Worm (Caenorhabditis elegans) whole organism, early embryonic: ENCODE measurements around the gene K04C2.7.

Source experiments
- F13C5.2 ChIP-seq: sonication (generic microtip); optimal IDR thresholded peaks from 2 replicates; lab custom pipeline; 2017; ENCODE audit warnings: mild to moderate bottlenecking, missing genetic modification characterization, inconsistent platforms, missing compliant biosample characterization
- aly-1 ChIP-seq: sonication (generic microtip); optimal IDR thresholded peaks from 2 replicates; lab custom pipeline; 2016; ENCODE audit warnings: missing genetic modification characterization, missing compliant biosample characterization
- ama-1 ChIP-seq: fragments of 150-350 bp; optimal IDR thresholded peaks from 2 replicates; lab custom pipeline; 2014
- ceh-13 ChIP-seq: fragments of 200-800 bp; sonication (Bioruptor generic); optimal IDR thresholded peaks from 2 replicates; lab custom pipeline; 2018; ENCODE audit warnings: mild to moderate bottlenecking, missing genetic modification characterization, missing compliant biosample characterization
- ceh-36 ChIP-seq: sonication (generic microtip); optimal IDR thresholded peaks from 2 replicates; lab custom pipeline; 2016; ENCODE audit warnings: missing genetic modification characterization, inconsistent platforms, missing compliant biosample characterization
- ets-7 ChIP-seq: sonication (generic microtip); optimal IDR thresholded peaks from 2 replicates; lab custom pipeline; 2016; ENCODE audit warnings: missing genotype, missing genetic modification characterization, missing compliant biosample characterization
- flt-1 ChIP-seq: fragments of 200-800 bp; sonication (Bioruptor generic); IDR thresholded peaks from 2 replicates; pipeline ENCODE4 v1.3.6; 2022; ENCODE audit warnings: missing genetic modification characterization, missing compliant biosample characterization
- hmbx-1 ChIP-seq: sonication (generic microtip); optimal IDR thresholded peaks from 2 replicates; lab custom pipeline; 2016; ENCODE audit warnings: mild to moderate bottlenecking, missing genetic modification characterization, missing compliant biosample characterization
- hnd-1 ChIP-seq: sonication (generic microtip); optimal IDR thresholded peaks from 2 replicates; lab custom pipeline; 2016; ENCODE audit warnings: missing genetic modification characterization, missing compliant biosample characterization
- scrt-1 ChIP-seq: fragments of 200-800 bp; sonication (Bioruptor generic); IDR thresholded peaks from 2 replicates; pipeline ENCODE4 v1.3.6; 2022; ENCODE audit warnings: missing genetic modification characterization, missing compliant biosample characterization
- sea-1 ChIP-seq: fragments of 200-800 bp; sonication (Bioruptor generic); conservative IDR thresholded peaks from 2 replicates; pipeline ENCODE4 v1.3.6; 2022; ENCODE audit warnings: missing genetic modification characterization, missing compliant biosample characterization
- tbx-37 ChIP-seq: fragments of 200-800 bp; sonication (Bioruptor generic); conservative IDR thresholded peaks from 2 replicates; pipeline ENCODE4 v1.3.6; 2022; ENCODE audit warnings: missing genetic modification reagents, missing genetic modification characterization, missing compliant biosample characterization

- TF ChIP-seq ama-1 (lab: Kevin White, UChicago), result no peak
- no peak for TF ChIP-seq aly-1 (tag; lab: Kevin White, UChicago)
- no peak for TF ChIP-seq F13C5.2 (tag; lab: Kevin White, UChicago)
- no peak for TF ChIP-seq hnd-1 (tag; lab: Kevin White, UChicago)
- no peak for TF ChIP-seq sea-1 (GFP tag; lab: Robert Waterston, UW)
- no peak for TF ChIP-seq ceh-13 (GFP tag; lab: Kevin White, UChicago)
- no peak for TF ChIP-seq scrt-1
- no peak for TF ChIP-seq flt-1
- TF ChIP-seq tbx-37, result no peak
- no peak for TF ChIP-seq ceh-36 (tag; lab: Kevin White, UChicago)
- TF ChIP-seq hmbx-1 (tag; lab: Kevin White, UChicago), result no peak
- TF ChIP-seq ets-7 (tag; lab: Kevin White, UChicago), result no peak
Measured at ce11 chrIII:6872534-6873150, 8.3 kb upstream of the K04C2.7 start, which contains the start of gene K04C2.3.
